Fruit fly (Drosophila melanogaster) whole organism, embryonic: ENCODE measurements around the gene Vinc.
A peak's percentile ranks its signal among the peaks of the same experiment; 100 is the strongest.

Experiments
- ATbp ChIP-seq: fragments of 200-800 bp; sonication (Bioruptor generic); optimal IDR thresholded peaks from 2 replicates; lab custom pipeline; 2017; ENCODE audit warnings: missing biosample characterization, mild to moderate bottlenecking, missing genetic modification characterization, missing genetic modification reagents
- Atf-2 ChIP-seq: fragments of 200-800 bp; sonication (Bioruptor generic); optimal IDR thresholded peaks from 2 replicates; lab custom pipeline; 2016; ENCODE audit warnings: missing biosample characterization, missing genetic modification characterization
- Atf6 ChIP-seq: fragments of 200-800 bp; sonication (Bioruptor generic); IDR thresholded peaks from 2 replicates; pipeline ENCODE4 v1.3.6; 2022; ENCODE audit warnings: missing biosample characterization, missing genetic modification characterization
- Bgb ChIP-seq: fragments of 200-800 bp; sonication (Bioruptor generic); IDR thresholded peaks from 2 replicates; pipeline ENCODE4 v1.3.6; 2022; ENCODE audit warnings: missing biosample characterization, missing genetic modification characterization; ENCODE audit not compliant: partially characterized antibody
- CG10543 ChIP-seq: fragments of 200-800 bp; sonication (Bioruptor generic); optimal IDR thresholded peaks from 3 replicates; lab custom pipeline; 2017; ENCODE audit warnings: missing biosample characterization, mild to moderate bottlenecking, missing genetic modification characterization, moderate library complexity
- CG10979 ChIP-seq: fragments of 200-800 bp; sonication (Bioruptor generic); optimal IDR thresholded peaks from 2 replicates; lab custom pipeline; 2018; ENCODE audit warnings: missing biosample characterization, mild to moderate bottlenecking, missing genetic modification characterization, moderate library complexity
- CG13123 ChIP-seq: fragments of 200-800 bp; sonication (Bioruptor generic); optimal IDR thresholded peaks from 2 replicates; lab custom pipeline; 2016; ENCODE audit warnings: missing biosample characterization, missing genetic modification characterization
- CG13775 ChIP-seq: fragments of 200-800 bp; sonication (Bioruptor generic); optimal IDR thresholded peaks from 3 replicates; lab custom pipeline; 2017; ENCODE audit warnings: missing biosample characterization, mild to moderate bottlenecking, missing genetic modification characterization
- CG14050 ChIP-seq: fragments of 200-800 bp; sonication (Bioruptor generic); IDR thresholded peaks from 3 replicates; pipeline ENCODE4 v1.3.6; 2022; ENCODE audit warnings: missing biosample characterization, missing genetic modification characterization
- CG15269 ChIP-seq: fragments of 200-800 bp; sonication (Bioruptor generic); optimal IDR thresholded peaks from 2 replicates; lab custom pipeline; 2018; ENCODE audit warnings: missing biosample characterization, mild to moderate bottlenecking, missing genetic modification characterization, moderate library complexity
- CG1647 ChIP-seq: fragments of 200-800 bp; sonication (Bioruptor generic); optimal IDR thresholded peaks from 3 replicates; lab custom pipeline; 2016; ENCODE audit warnings: missing biosample characterization, missing genetic modification characterization
- CG16815 ChIP-seq: fragments of 200-800 bp; sonication (Bioruptor generic); optimal IDR thresholded peaks from 3 replicates; lab custom pipeline; 2017; ENCODE audit warnings: missing biosample characterization, mild to moderate bottlenecking, missing genetic modification characterization
- CG18619 ChIP-seq: fragments of 200-800 bp; sonication (Bioruptor generic); optimal IDR thresholded peaks from 3 replicates; lab custom pipeline; 2017; ENCODE audit warnings: missing biosample characterization, mild to moderate bottlenecking, missing genetic modification characterization
- CG2712 ChIP-seq: fragments of 200-800 bp; optimal IDR thresholded peaks from 3 replicates; lab custom pipeline; 2019; ENCODE audit warnings: missing biosample characterization, mild to moderate bottlenecking, missing genetic modification characterization, moderate library complexity
- CG4282 ChIP-seq: fragments of 200-800 bp; sonication (Bioruptor generic); optimal IDR thresholded peaks from 2 replicates; lab custom pipeline; 2016; ENCODE audit warnings: missing biosample characterization, missing genetic modification characterization
- CG4328 ChIP-seq: fragments of 200-800 bp; sonication (Bioruptor generic); optimal IDR thresholded peaks from 3 replicates; lab custom pipeline; 2017; ENCODE audit warnings: missing biosample characterization, missing genetic modification reagents, missing genetic modification characterization
- CG7372 ChIP-seq: fragments of 200-800 bp; sonication (Bioruptor generic); IDR thresholded peaks from 2 replicates; pipeline ENCODE4 v1.3.6; 2022; ENCODE audit warnings: missing biosample characterization, missing genetic modification characterization
- CG7839 ChIP-seq: fragments of 200-800 bp; sonication (Bioruptor generic); optimal IDR thresholded peaks from 3 replicates; lab custom pipeline; 2018; ENCODE audit warnings: missing biosample characterization, mild to moderate bottlenecking, missing genetic modification characterization, moderate library complexity
- CG8478 ChIP-seq: fragments of >200 bp; optimal IDR thresholded peaks from 2 replicates; lab custom pipeline; 2018
- CG8924 ChIP-seq: fragments of 200-800 bp; optimal IDR thresholded peaks from 3 replicates; lab custom pipeline; 2019; ENCODE audit warnings: missing biosample characterization, mild to moderate bottlenecking, missing genetic modification characterization, moderate library complexity
- CG9437 ChIP-seq: fragments of 200-800 bp; sonication (Bioruptor generic); optimal IDR thresholded peaks from 2 replicates; lab custom pipeline; 2018; ENCODE audit warnings: missing biosample characterization, mild to moderate bottlenecking, missing genetic modification characterization
- CG9727 ChIP-seq: fragments of 200-800 bp; sonication (Bioruptor generic); optimal IDR thresholded peaks from 3 replicates; lab custom pipeline; 2017; ENCODE audit warnings: missing biosample characterization, mild to moderate bottlenecking, missing genetic modification characterization
- Deaf1 ChIP-seq: fragments of 200-800 bp; optimal IDR thresholded peaks from 3 replicates; lab custom pipeline; 2019; ENCODE audit warnings: missing biosample characterization, mild to moderate bottlenecking, missing genetic modification characterization, moderate library complexity
- Fer3 ChIP-seq: fragments of 200-800 bp; sonication (Bioruptor generic); optimal IDR thresholded peaks from 2 replicates; lab custom pipeline; 2018; ENCODE audit warnings: missing biosample characterization, mild to moderate bottlenecking, missing genetic modification characterization, moderate library complexity
- HLHmδ ChIP-seq: fragments of 200-800 bp; sonication (Bioruptor generic); optimal IDR thresholded peaks from 2 replicates; lab custom pipeline; 2018; ENCODE audit warnings: missing biosample characterization, mild to moderate bottlenecking, missing genetic modification characterization, moderate library complexity
- Hr39 ChIP-seq: fragments of >200 bp; optimal IDR thresholded peaks from 2 replicates; lab custom pipeline; 2017
- Lim3 ChIP-seq: fragments of 200-800 bp; sonication (Bioruptor generic); IDR thresholded peaks from 2 replicates; pipeline ENCODE4 v1.3.6; 2022; ENCODE audit warnings: missing biosample characterization, missing genetic modification characterization
- Med ChIP-seq: fragments of 200-800 bp; sonication (Bioruptor generic); peaks from one replicate; lab custom pipeline; 2016; ENCODE audit warnings: missing biosample characterization, missing genetic modification characterization, mild to moderate bottlenecking, inconsistent platforms, moderate library complexity
- Nf-YB ChIP-seq: fragments of 200-800 bp; sonication (Bioruptor generic); optimal IDR thresholded peaks from 3 replicates; lab custom pipeline; 2019; ENCODE audit warnings: missing biosample characterization, mild to moderate bottlenecking, missing genetic modification characterization, moderate library complexity
- Taf1 ChIP-seq: fragments of 200-800 bp; sonication (Bioruptor generic); IDR thresholded peaks from 2 replicates; pipeline ENCODE4 v1.3.6; 2022; ENCODE audit warnings: missing biosample characterization, missing genetic modification characterization
- abd-A ChIP-seq: fragments of 200-800 bp; sonication (Bioruptor generic); optimal IDR thresholded peaks from 3 replicates; lab custom pipeline; 2019; ENCODE audit warnings: missing biosample characterization, mild to moderate bottlenecking, missing genetic modification characterization, moderate library complexity
- ara ChIP-seq: fragments of 200-800 bp; sonication (Bioruptor generic); IDR thresholded peaks from 2 replicates; pipeline ENCODE4 v1.3.6; 2022; ENCODE audit warnings: missing biosample characterization, missing genetic modification characterization
- chinmo ChIP-seq: fragments of 200-800 bp; sonication (Bioruptor generic); IDR thresholded peaks from 4 replicates; pipeline ENCODE4 v1.3.6; 2022; ENCODE audit warnings: missing biosample characterization, missing genetic modification characterization; ENCODE audit not compliant: partially characterized antibody
- ewg ChIP-seq: fragments of 200-800 bp; sonication (Bioruptor generic); optimal IDR thresholded peaks from 3 replicates; lab custom pipeline; 2017; ENCODE audit warnings: mild to moderate bottlenecking, missing biosample characterization, missing genetic modification reagents, missing genetic modification characterization
- gem ChIP-seq: fragments of 200-800 bp; sonication (Bioruptor generic); optimal IDR thresholded peaks from 2 replicates; lab custom pipeline; 2019; ENCODE audit warnings: missing biosample characterization, mild to moderate bottlenecking, missing genetic modification characterization, moderate library complexity
- ham ChIP-seq: fragments of 200-800 bp; sonication (Bioruptor generic); IDR thresholded peaks from 2 replicates; pipeline ENCODE4 v1.3.6; 2022; ENCODE audit warnings: missing biosample characterization, missing genetic modification characterization
- hkb ChIP-seq, 2 experiments: fragments of 200-800 bp in 1 of 2; fragments of >200 bp in 1 of 2; sonication (Bioruptor generic) in 1 of 2; IDR thresholded peaks in 1 of 2; optimal IDR thresholded peaks in 1 of 2; 2 replicates each; pipeline versions ENCODE4 v1.3.6 to Lab custom; 2017 to 2022; ENCODE audit warnings: missing biosample characterization in 1 of 2, missing genetic modification characterization in 1 of 2
- lab ChIP-seq: fragments of 200-800 bp; sonication (Bioruptor generic); optimal IDR thresholded peaks from 3 replicates; lab custom pipeline; 2017; ENCODE audit warnings: missing biosample characterization, missing genetic modification characterization, mild to moderate bottlenecking, moderate library complexity, missing genetic modification reagents
- pita ChIP-seq: fragments of 200-800 bp; sonication (Bioruptor generic); optimal IDR thresholded peaks from 2 replicates; lab custom pipeline; 2017; ENCODE audit warnings: missing biosample characterization, mild to moderate bottlenecking, missing genetic modification characterization
- pros ChIP-seq: fragments of 200-800 bp; sonication (Bioruptor generic); optimal IDR thresholded peaks from 3 replicates; lab custom pipeline; 2019; ENCODE audit warnings: missing biosample characterization, mild to moderate bottlenecking, missing genetic modification characterization, moderate library complexity
- scrt ChIP-seq: fragments of 200-800 bp; sonication (Bioruptor generic); optimal IDR thresholded peaks from 2 replicates; lab custom pipeline; 2018; ENCODE audit warnings: missing biosample characterization, mild to moderate bottlenecking, missing genetic modification characterization, moderate library complexity
- sd ChIP-seq: fragments of 200-800 bp; sonication (Bioruptor generic); optimal IDR thresholded peaks from 3 replicates; lab custom pipeline; 2018; ENCODE audit warnings: missing biosample characterization, mild to moderate bottlenecking, missing genetic modification characterization, moderate library complexity
- sr ChIP-seq: fragments of 200-800 bp; sonication (Bioruptor generic); IDR thresholded peaks from 3 replicates; pipeline ENCODE4 v1.3.6; 2022; ENCODE audit warnings: missing biosample characterization, missing genetic modification characterization
- sug ChIP-seq: fragments of 200-800 bp; optimal IDR thresholded peaks from 2 replicates; lab custom pipeline; 2019; ENCODE audit warnings: missing biosample characterization, mild to moderate bottlenecking, missing genetic modification characterization, moderate library complexity
- vfl ChIP-seq: fragments of 200-800 bp; sonication (Bioruptor generic); optimal IDR thresholded peaks from 2 replicates; lab custom pipeline; 2016; ENCODE audit warnings: missing biosample characterization, missing genetic modification characterization

The Vinc gene

dm6 chrX:2219899-2220298 lies 2.5 kb downstream of the Vinc start (continued):
- TF ChIP-seq hkb (optimal IDR thresholded peaks at IDR 0.05; lab: Kevin White, UChicago) (no peak), hkb (GFP tag; IDR thresholded peaks at IDR 0.05; lab: Robert Waterston, UW) (0 out of 2 replicates have a peak, but pooled peaks have one; percentile 9), CG10979 (peak; percentile 41), ham (no peak), sug (tag; lab: Kevin White, UChicago) (no peak), ATbp (GFP tag; lab: Kevin White, UChicago) (peak; percentile 2), ewg (peak; percentile 8), gem (tag; lab: Kevin White, UChicago) (peak; percentile 39), CG2712 (peak; percentile 7)
- TF ChIP-seq, all 482 proteins: peak for 36

DNA sequence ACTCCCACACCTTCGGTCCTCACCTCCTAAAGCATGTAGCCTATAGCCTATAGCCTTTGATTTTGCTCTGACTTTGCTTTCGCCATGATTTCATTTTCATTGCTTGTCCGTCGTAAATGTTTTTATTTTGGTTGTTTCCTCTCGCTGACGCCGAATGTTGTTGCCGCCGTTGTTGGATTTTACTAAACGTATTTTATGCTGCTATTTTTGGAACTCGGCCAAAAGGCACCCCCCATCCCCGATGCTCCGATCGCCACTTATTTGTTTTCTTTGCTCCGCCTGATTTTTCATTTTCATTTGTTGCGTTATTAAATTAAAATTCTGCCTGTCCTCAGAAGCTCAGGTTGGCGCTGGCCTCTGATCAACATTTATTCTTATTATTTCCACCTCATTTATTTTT lies 3.1 kb downstream of the Vinc start:
- TF ChIP-seq CG13775 (GFP tag; lab: Kevin White, UChicago) = no peak
- TF ChIP-seq sd = peak; percentile 61
- TF ChIP-seq chinmo (GFP tag; lab: Robert Waterston, UW) = 0 out of 4 replicates have a peak, but pooled peaks have one; percentile 21
- peak; percentile 58 for TF ChIP-seq CG4328 (GFP tag; lab: Kevin White, UChicago)
- TF ChIP-seq CG9727 (GFP tag; lab: Kevin White, UChicago) = no peak
- peak; percentile 26 for TF ChIP-seq abd-A (tag; lab: Kevin White, UChicago)
- peak; percentile 18 for TF ChIP-seq Deaf1 (tag; lab: Kevin White, UChicago)
- TF ChIP-seq CG10543 (GFP tag; lab: Kevin White, UChicago) = peak; percentile 89
- peak; percentile 46; the same call in 1 of the 3 replicates for TF ChIP-seq sr

- TF ChIP-seq sd (peak; percentile 83), sr (peak; percentile 80), CG8478 (lab: Kevin White, UChicago) (no peak)
These were observed 3.9 kb downstream of the Vinc start for dm6 chrX:2218455-2218854.

dm6 chrX:2213759-2214406 lies 8.5 kb downstream of the Vinc start, which contains the start of gene SmydA-8:
SmydA-8 (minus strand) TSS chrX:2213809.
- TF ChIP-seq lab (GFP tag; lab: Kevin White, UChicago) (no peak), CG14050 (no peak), CG1647 (GFP tag; lab: Kevin White, UChicago) (no peak), pita (no peak), Lim3 (no peak), vfl (no peak), Atf6 (no peak), CG10979 (peak; percentile 57), CG4282 (no peak), CG16815 (GFP tag; lab: Kevin White, UChicago) (no peak), CG7372 (GFP tag; lab: Robert Waterston, UW) (peak; percentile 89), CG13123 (GFP tag; lab: Kevin White, UChicago) (no peak), Fer3 (tag; lab: Kevin White, UChicago) (no peak), Med (GFP tag; lab: Kevin White, UChicago) (peak; percentile 27), HLHmδ (no peak), Nf-YB (no peak), pros (GFP tag; lab: Kevin White, UChicago) (no peak), CG15269 (tag; lab: Kevin White, UChicago) (no peak), CG8924 (tag; lab: Kevin White, UChicago) (no peak), CG9437 (GFP tag; lab: Kevin White, UChicago) (peak; percentile 98), CG18619 (no peak), scrt (GFP tag; lab: Kevin White, UChicago) (no peak), CG7839 (no peak), Taf1 (GFP tag; lab: Robert Waterston, UW) (no peak), ara (GFP tag; lab: Robert Waterston, UW) (no peak), Bgb (GFP tag; lab: Robert Waterston, UW) (no peak), Atf-2 (no peak), Hr39 (lab: Kevin White, UChicago) (no peak)
